Worm (Caenorhabditis elegans): Measurements from ENCODE around the gene pygo-1.
"Not testable (repeated sequence)": the region's sequence is repeated elsewhere in the genome, so short reads cannot be mapped to it uniquely, and the experiment has no call there.

ce11 chrIV:5066887-5067286 lies 16.2 kb upstream of the pygo-1 start, which contains the start of gene ttbk-2.2:
- not testable (repeated sequence) for TF ChIP-seq ztf-22 (GFP tag; optimal IDR thresholded peaks at IDR 0.05); snpc-3.4 (tag; optimal IDR thresholded peaks at IDR 0.05); aptf-2 (GFP tag; conservative IDR thresholded peaks at IDR 0.05); unc-62 (GFP tag; optimal IDR thresholded peaks at IDR 0.05); bed-2 (GFP tag; IDR thresholded peaks at IDR 0.05); F23B12.7 (tag; optimal IDR thresholded peaks at IDR 0.05; ENCODE audit: insufficient read depth); Y79H2A.3 (GFP tag; conservative IDR thresholded peaks at IDR 0.05); D2030.7 (GFP tag; IDR thresholded peaks at IDR 0.05); him-1 (tag; optimal IDR thresholded peaks at IDR 0.05); Y67H2A.10 (GFP tag; conservative IDR thresholded peaks at IDR 0.05)

Measured in whole organism, young adult.